Worm (Caenorhabditis elegans) whole organism, young adult: ENCODE data around the gene kin-9.

ENCODE experiments used
- dpff-1 ChIP-seq: sonication (generic microtip); optimal IDR thresholded peaks from 2 replicates; lab custom pipeline; 2017; ENCODE audit warnings: mild to moderate bottlenecking, missing genetic modification characterization, missing compliant biosample characterization
- lin-26 ChIP-seq: fragments of 200-800 bp; sonication (Bioruptor generic); IDR thresholded peaks from 2 replicates; pipeline ENCODE4 v1.3.6; 2022; ENCODE audit warnings: missing genetic modification reagents, missing genetic modification characterization, missing compliant biosample characterization
- nfya-2 ChIP-seq: fragments of 200-800 bp; sonication (Bioruptor generic); IDR thresholded peaks from 2 replicates; pipeline ENCODE4 v1.3.6; 2022; ENCODE audit warnings: missing genetic modification reagents, missing genetic modification characterization, missing compliant biosample characterization
- sea-2 ChIP-seq: fragments of 200-800 bp; sonication (Bioruptor generic); IDR thresholded peaks from 2 replicates; pipeline ENCODE4 v1.3.6; 2022; ENCODE audit warnings: missing genetic modification characterization, missing compliant biosample characterization

The kin-9 gene

DNA sequence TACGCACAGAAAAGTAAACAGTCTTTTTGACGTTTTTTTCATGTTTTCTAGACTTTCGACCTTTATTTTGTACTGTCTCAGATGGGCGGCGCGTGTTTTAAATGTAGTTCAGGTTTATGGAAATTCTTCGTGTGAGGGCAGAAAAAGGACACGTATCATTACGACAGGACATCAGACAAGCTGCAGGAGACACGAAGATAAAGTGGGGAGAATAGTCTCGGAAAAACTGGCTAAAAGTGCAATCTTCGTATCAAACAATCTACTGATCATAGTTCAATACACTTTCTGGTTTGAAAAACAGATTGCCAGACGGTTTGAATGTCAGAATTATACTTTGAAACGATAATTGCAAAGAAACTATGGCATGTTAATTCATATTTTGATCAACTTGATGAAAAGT is 52.9 kb downstream of the kin-9 start:
- TF ChIP-seq sea-2, result no peak
- no peak for TF ChIP-seq dpff-1
- no peak for TF ChIP-seq lin-26 (GFP tag; lab: Robert Waterston, UW)
- TF ChIP-seq nfya-2 (GFP tag; lab: Robert Waterston, UW), result no peak
